Worm (Caenorhabditis elegans): ENCODE data around the gene ZC412.10.
"Not testable (repeated sequence)": the region's sequence is repeated elsewhere in the genome, so short reads cannot be mapped to it uniquely, and the experiment has no call there.

Gene ZC412.10

DNA sequence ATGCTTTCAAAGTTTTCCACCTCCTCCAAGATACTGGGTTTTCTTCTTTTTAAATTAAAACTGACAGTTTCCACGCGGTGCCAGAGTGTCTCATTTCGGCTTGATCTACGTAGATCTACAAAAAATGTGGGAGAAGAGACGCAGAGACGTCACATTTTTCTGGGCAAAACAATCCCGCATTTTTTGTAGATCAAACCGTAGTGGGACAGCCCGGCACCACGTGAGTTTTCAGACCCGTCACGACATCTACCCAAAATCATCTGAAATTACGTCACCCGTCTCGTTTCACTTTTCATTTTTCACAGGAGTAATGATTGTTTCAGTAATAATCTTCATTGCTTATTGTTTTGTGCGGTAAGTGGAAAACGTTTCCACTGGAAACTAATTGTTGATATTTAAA is 48.2 kb downstream of the ZC412.10 start:
- TF ChIP-seq Y53G8AR.9 (GFP tag; conservative IDR thresholded peaks at IDR 0.05) (peak; percentile 71; the same call in 1 of the 2 replicates), pbrm-1 (GFP tag; IDR thresholded peaks at IDR 0.05) (0 out of 2 replicates have a peak, but pooled peaks have one; percentile 28), tlf-1 (GFP tag; optimal IDR thresholded peaks at IDR 0.05) (peak; percentile 35), cebp-1 (GFP tag; IDR thresholded peaks at IDR 0.05) (no peak), cebp-1 (tag; optimal IDR thresholded peaks at IDR 0.05) (peak; percentile 63), die-1 (tag; optimal IDR thresholded peaks at IDR 0.05) (no peak), lin-54 (GFP tag; optimal IDR thresholded peaks at IDR 0.05) (no peak), let-526 (GFP tag; IDR thresholded peaks at IDR 0.05) (0 out of 2 replicates have a peak, but pooled peaks have one; percentile 13), let-607 (tag; optimal IDR thresholded peaks at IDR 0.05) (peak in 1 of 2 experiments; percentile 9), repo-1 (tag; optimal IDR thresholded peaks at IDR 0.05) (peak; percentile 74), lin-40 (tag; optimal IDR thresholded peaks at IDR 0.05) (peak; percentile 14), atf-7 (tag; optimal IDR thresholded peaks at IDR 0.05) (peak; percentile 50), hmg-1.2 (GFP tag; IDR thresholded peaks at IDR 0.05) (peak; percentile 18; the same call in 1 of the 2 replicates), F10E7.11 (tag; optimal IDR thresholded peaks at IDR 0.05) (peak; percentile 50), F52B5.7 (tag; optimal IDR thresholded peaks at IDR 0.05) (peak; percentile 42), snpc-4 (GFP tag; optimal IDR thresholded peaks at IDR 0.05) (no peak), snpc-4 (tag; optimal IDR thresholded peaks at IDR 0.05) (peak in 1 of 4 experiments; percentile 33), F33H1.4 (GFP tag; IDR thresholded peaks at IDR 0.05) (peak; percentile 22; the same call in 1 of the 2 replicates), B0336.3 (GFP tag; IDR thresholded peaks at IDR 0.05) (peak; percentile 79), Y56A3A.18 (GFP tag; IDR thresholded peaks at IDR 0.05) (0 out of 2 replicates have a peak, but pooled peaks have one; percentile 29), F57C9.4 (tag; optimal IDR thresholded peaks at IDR 0.05) (no peak), Y67H2A.10 (GFP tag; conservative IDR thresholded peaks at IDR 0.05) (0 out of 2 replicates have a peak, but pooled peaks have one; percentile 22), Y79H2A.3 (GFP tag; conservative IDR thresholded peaks at IDR 0.05) (no peak), madf-8 (GFP tag; conservative IDR thresholded peaks at IDR 0.05) (peak; percentile 57), K11D2.4 (GFP tag; IDR thresholded peaks at IDR 0.05) (no peak), efl-1 (GFP tag; optimal IDR thresholded peaks at IDR 0.05) (peak; percentile 1), madf-3 (GFP tag; IDR thresholded peaks at IDR 0.05) (peak; percentile 76; the same call in 1 of the 2 replicates), nfya-1 (tag; optimal IDR thresholded peaks at IDR 0.05; ENCODE audit: borderline replicate concordance, insufficient read depth) (no peak)

- not testable (repeated sequence) for TF ChIP-seq rcor-1 (GFP tag; IDR thresholded peaks at IDR 0.05); F55B11.4 (tag; optimal IDR thresholded peaks at IDR 0.05; ENCODE audit: borderline replicate concordance, insufficient read depth); hmg-1.2 (GFP tag; IDR thresholded peaks at IDR 0.05)
Observed at ce11 chrV:14826952-14827351, 49.7 kb downstream of the ZC412.10 start, which contains the start of gene nspa-8. TSS of gene nspa-8 (minus strand) at chrV:14827052.
